Fruit fly (Drosophila melanogaster) whole organism, embryonic: ENCODE data around the gene ND-PDSW.
A peak's percentile ranks its signal among the peaks of the same experiment; 100 is the strongest.

ENCODE experiments used
- Atf-2 ChIP-seq: fragments of 200-800 bp; sonication (Bioruptor generic); optimal IDR thresholded peaks from 2 replicates; lab custom pipeline; 2016; ENCODE audit warnings: missing biosample characterization, missing genetic modification characterization
- Bdp1 ChIP-seq: fragments of 200-800 bp; sonication (Bioruptor generic); optimal IDR thresholded peaks from 3 replicates; lab custom pipeline; 2016; ENCODE audit warnings: missing biosample characterization, missing genetic modification characterization
- CG10366 ChIP-seq: fragments of 200-800 bp; sonication (Bioruptor generic); IDR thresholded peaks from 2 replicates; pipeline ENCODE4 v1.3.6; 2022; ENCODE audit warnings: missing biosample characterization, missing genetic modification characterization
- CG10543 ChIP-seq: fragments of 200-800 bp; sonication (Bioruptor generic); optimal IDR thresholded peaks from 3 replicates; lab custom pipeline; 2017; ENCODE audit warnings: missing biosample characterization, mild to moderate bottlenecking, missing genetic modification characterization, moderate library complexity
- CG11085 ChIP-seq: fragments of 200-800 bp; sonication (Bioruptor generic); IDR thresholded peaks from 2 replicates; pipeline ENCODE4 v1.3.6; 2022; ENCODE audit warnings: missing biosample characterization, missing genetic modification characterization
- CG12104 ChIP-seq: fragments of 200-800 bp; sonication (Bioruptor generic); optimal IDR thresholded peaks from 3 replicates; lab custom pipeline; 2016; ENCODE audit warnings: missing biosample characterization, missing genetic modification characterization
- CG13296 ChIP-seq: fragments of 200-800 bp; sonication (Bioruptor generic); optimal IDR thresholded peaks from 3 replicates; lab custom pipeline; 2018; ENCODE audit warnings: missing biosample characterization, mild to moderate bottlenecking, missing genetic modification characterization
- CG13775 ChIP-seq: fragments of 200-800 bp; sonication (Bioruptor generic); optimal IDR thresholded peaks from 3 replicates; lab custom pipeline; 2017; ENCODE audit warnings: missing biosample characterization, mild to moderate bottlenecking, missing genetic modification characterization
- CG1602 ChIP-seq: fragments of 200-800 bp; sonication (Bioruptor generic); optimal IDR thresholded peaks from 3 replicates; lab custom pipeline; 2016; ENCODE audit warnings: missing biosample characterization, missing genetic modification characterization
- CG17186 ChIP-seq: fragments of 200-800 bp; sonication (Bioruptor generic); optimal IDR thresholded peaks from 3 replicates; lab custom pipeline; 2017; ENCODE audit warnings: missing biosample characterization, missing genetic modification reagents, missing genetic modification characterization
- CG17912 ChIP-seq: fragments of 200-800 bp; sonication (Bioruptor generic); optimal IDR thresholded peaks from 2 replicates; lab custom pipeline; 2018; ENCODE audit warnings: missing biosample characterization, mild to moderate bottlenecking, missing genetic modification characterization
- CG18764 ChIP-seq: fragments of 200-800 bp; sonication (Bioruptor generic); optimal IDR thresholded peaks from 3 replicates; lab custom pipeline; 2016; ENCODE audit warnings: missing biosample characterization, missing genetic modification characterization
- CG2120 ChIP-seq: fragments of 200-800 bp; sonication (Bioruptor generic); optimal IDR thresholded peaks from 3 replicates; lab custom pipeline; 2016; ENCODE audit warnings: missing biosample characterization, missing genetic modification characterization
- CG32532 ChIP-seq: fragments of 200-800 bp; sonication (Bioruptor generic); IDR thresholded peaks from 2 replicates; pipeline ENCODE4 v1.3.6; 2022; ENCODE audit warnings: missing biosample characterization, missing genetic modification characterization
- CG34376 ChIP-seq: fragments of 200-800 bp; sonication (Bioruptor generic); optimal IDR thresholded peaks from 2 replicates; lab custom pipeline; 2018; ENCODE audit warnings: missing biosample characterization, mild to moderate bottlenecking, missing genetic modification characterization
- CG3847 ChIP-seq: fragments of 200-800 bp; sonication (Bioruptor generic); IDR thresholded peaks from 2 replicates; pipeline ENCODE4 v1.3.6; 2022; ENCODE audit warnings: missing biosample characterization, missing genetic modification characterization
- CG4404 ChIP-seq: fragments of 200-800 bp; sonication (Bioruptor generic); IDR thresholded peaks from 2 replicates; pipeline ENCODE4 v1.3.6; 2022; ENCODE audit warnings: missing biosample characterization, missing genetic modification characterization
- CG4424 ChIP-seq: fragments of 200-800 bp; sonication (Bioruptor generic); optimal IDR thresholded peaks from 3 replicates; lab custom pipeline; 2016; ENCODE audit warnings: missing biosample characterization, missing genetic modification characterization
- CG4820 ChIP-seq: fragments of 200-800 bp; sonication (Bioruptor generic); optimal IDR thresholded peaks from 3 replicates; lab custom pipeline; 2016; ENCODE audit warnings: missing biosample characterization, missing genetic modification characterization
- CG6689 ChIP-seq: fragments of 200-800 bp; sonication (Bioruptor generic); IDR thresholded peaks from 2 replicates; pipeline ENCODE4 v1.3.6; 2022; ENCODE audit warnings: missing biosample characterization, missing genetic modification characterization
- CG9215 ChIP-seq: fragments of 200-800 bp; sonication (Bioruptor generic); IDR thresholded peaks from 2 replicates; pipeline ENCODE4 v1.3.6; 2022; ENCODE audit warnings: missing biosample characterization, missing genetic modification characterization
- CG9727 ChIP-seq: fragments of 200-800 bp; sonication (Bioruptor generic); optimal IDR thresholded peaks from 3 replicates; lab custom pipeline; 2017; ENCODE audit warnings: missing biosample characterization, mild to moderate bottlenecking, missing genetic modification characterization
- CHES-1-like ChIP-seq: fragments of 200-800 bp; sonication (Bioruptor generic); optimal IDR thresholded peaks from 2 replicates; lab custom pipeline; 2016; ENCODE audit warnings: missing biosample characterization, missing genetic modification characterization
- Chrac-16 ChIP-seq: fragments of 200-800 bp; sonication (Bioruptor generic); optimal IDR thresholded peaks from 3 replicates; lab custom pipeline; 2016; ENCODE audit warnings: missing biosample characterization, missing genetic modification characterization
- D ChIP-seq, 2 experiments: fragments of 200-800 bp in 1 of 2; fragments of >200 bp in 1 of 2; sonication (Bioruptor generic) in 1 of 2; optimal IDR thresholded peaks; 2 replicates in 1 of 2; 3 replicates in 1 of 2; lab custom pipeline; 2017; ENCODE audit warnings: mild to moderate bottlenecking in 1 of 2, missing biosample characterization in 1 of 2, missing genetic modification characterization in 1 of 2, missing genetic modification reagents in 1 of 2
- HLHmδ ChIP-seq: fragments of 200-800 bp; sonication (Bioruptor generic); optimal IDR thresholded peaks from 2 replicates; lab custom pipeline; 2018; ENCODE audit warnings: missing biosample characterization, mild to moderate bottlenecking, missing genetic modification characterization, moderate library complexity
- Hmr ChIP-seq: fragments of 200-800 bp; sonication (Bioruptor generic); optimal IDR thresholded peaks from 3 replicates; lab custom pipeline; 2017; ENCODE audit warnings: mild to moderate bottlenecking, missing biosample characterization, missing genetic modification reagents, missing genetic modification characterization
- Hsf ChIP-seq: fragments of 200-800 bp; sonication (Bioruptor generic); optimal IDR thresholded peaks from 3 replicates; lab custom pipeline; 2016; ENCODE audit warnings: missing biosample characterization, missing genetic modification characterization
- Mad ChIP-seq: fragments of 200-800 bp; sonication (Bioruptor generic); optimal IDR thresholded peaks from 2 replicates; lab custom pipeline; 2016; ENCODE audit warnings: missing biosample characterization, missing genetic modification characterization
- Mrtf ChIP-seq: fragments of 200-800 bp; sonication (Bioruptor generic); IDR thresholded peaks from 3 replicates; pipeline ENCODE4 v1.3.6; 2022; ENCODE audit warnings: missing biosample characterization, missing genetic modification characterization
- Nf-YB ChIP-seq: fragments of 200-800 bp; sonication (Bioruptor generic); optimal IDR thresholded peaks from 3 replicates; lab custom pipeline; 2019; ENCODE audit warnings: missing biosample characterization, mild to moderate bottlenecking, missing genetic modification characterization, moderate library complexity
- al ChIP-seq: fragments of 200-800 bp; sonication (Bioruptor generic); IDR thresholded peaks from 2 replicates; pipeline ENCODE4 v1.3.6; 2022; ENCODE audit warnings: missing biosample characterization, missing genetic modification characterization
- chif ChIP-seq, 2 experiments: fragments of 200-800 bp; sonication (Bioruptor generic); optimal IDR thresholded peaks; 3 replicates each; lab custom pipeline; 2016; ENCODE audit warnings: missing biosample characterization in 2 of 2, missing genetic modification characterization in 2 of 2
- chn ChIP-seq: fragments of 200-800 bp; sonication (Bioruptor generic); optimal IDR thresholded peaks from 2 replicates; lab custom pipeline; 2016; ENCODE audit warnings: missing biosample characterization, missing genetic modification characterization
- dati ChIP-seq: fragments of 200-800 bp; sonication (Bioruptor generic); IDR thresholded peaks from 2 replicates; pipeline ENCODE4 v1.3.6; 2022; ENCODE audit warnings: missing biosample characterization, missing genetic modification characterization
- dpn ChIP-seq, 2 experiments: fragments of 200-800 bp; sonication (Bioruptor generic); optimal IDR thresholded peaks; 3 replicates each; lab custom pipeline; 2016; ENCODE audit warnings: missing biosample characterization in 2 of 2, missing genetic modification characterization in 2 of 2
- dysf ChIP-seq: fragments of 200-800 bp; sonication (Bioruptor generic); IDR thresholded peaks from 3 replicates; pipeline ENCODE4 v1.3.6; 2022; ENCODE audit warnings: missing biosample characterization, missing genetic modification characterization
- esg ChIP-seq: fragments of 200-800 bp; sonication (Bioruptor generic); conservative IDR thresholded peaks from 2 replicates; pipeline ENCODE4 v1.3.6; 2022; ENCODE audit warnings: missing biosample characterization, missing genetic modification characterization
- fd102C ChIP-seq: fragments of 200-800 bp; sonication (Bioruptor generic); optimal IDR thresholded peaks from 2 replicates; lab custom pipeline; 2018; ENCODE audit warnings: missing biosample characterization, mild to moderate bottlenecking, missing genetic modification characterization, moderate library complexity
- fd3F ChIP-seq: fragments of 200-800 bp; sonication (Bioruptor generic); optimal IDR thresholded peaks from 2 replicates; lab custom pipeline; 2018; ENCODE audit warnings: missing biosample characterization, mild to moderate bottlenecking, missing genetic modification characterization, moderate library complexity
- fu2 ChIP-seq: fragments of 200-800 bp; sonication (Bioruptor generic); optimal IDR thresholded peaks from 2 replicates; lab custom pipeline; 2016; ENCODE audit warnings: missing biosample characterization, missing genetic modification characterization
- gcm2 ChIP-seq: fragments of 200-800 bp; sonication (Bioruptor generic); optimal IDR thresholded peaks from 2 replicates; lab custom pipeline; 2016; ENCODE audit warnings: missing biosample characterization, missing genetic modification characterization
- insv ChIP-seq, 2 experiments: fragments of 200-800 bp; sonication (Bioruptor generic); optimal IDR thresholded peaks; 3 replicates each; lab custom pipeline; 2016 to 2018; ENCODE audit warnings: missing biosample characterization in 2 of 2, missing genetic modification characterization in 2 of 2
- lmd ChIP-seq: fragments of 200-800 bp; sonication (Bioruptor generic); IDR thresholded peaks from 2 replicates; pipeline ENCODE4 v1.3.6; 2022; ENCODE audit warnings: missing biosample characterization, missing genetic modification characterization
- phol ChIP-seq: fragments of 200-800 bp; sonication (Bioruptor generic); optimal IDR thresholded peaks from 3 replicates; lab custom pipeline; 2018; ENCODE audit warnings: missing biosample characterization, mild to moderate bottlenecking, missing genetic modification characterization, moderate library complexity
- pita ChIP-seq: fragments of 200-800 bp; sonication (Bioruptor generic); optimal IDR thresholded peaks from 2 replicates; lab custom pipeline; 2017; ENCODE audit warnings: missing biosample characterization, mild to moderate bottlenecking, missing genetic modification characterization
- psq ChIP-seq: fragments of 200-800 bp; sonication (Bioruptor generic); optimal IDR thresholded peaks from 2 replicates; lab custom pipeline; 2017; ENCODE audit warnings: missing biosample characterization, missing genetic modification characterization
- pzg ChIP-seq: fragments of 200-800 bp; sonication (Bioruptor generic); optimal IDR thresholded peaks from 3 replicates; lab custom pipeline; 2018; ENCODE audit warnings: missing biosample characterization, mild to moderate bottlenecking, missing genetic modification characterization, moderate library complexity
- rib ChIP-seq: fragments of 200-800 bp; sonication (Bioruptor generic); IDR thresholded peaks from 2 replicates; pipeline ENCODE4 v1.3.6; 2022; ENCODE audit warnings: missing biosample characterization, missing genetic modification characterization
- slbo ChIP-seq: fragments of 200-800 bp; sonication (Bioruptor generic); IDR thresholded peaks from 2 replicates; pipeline ENCODE4 v1.3.6; 2022; ENCODE audit warnings: missing biosample characterization, missing genetic modification characterization
- tgo ChIP-seq: fragments of 200-800 bp; sonication (Bioruptor generic); IDR thresholded peaks from 3 replicates; pipeline ENCODE4 v1.3.6; 2022; ENCODE audit warnings: missing biosample characterization, missing genetic modification characterization

The ND-PDSW gene

dm6 chr2L:3457007-3457406, 8.9 kb upstream of the ND-PDSW start, which contains the start of the genes Cog3 and Sec5 (continued):
- peak; percentile 77 for TF ChIP-seq CG32532 (GFP tag; lab: Robert Waterston, UW)
- peak; percentile 53; the same call in 1 of the 3 replicates for TF ChIP-seq tgo (GFP tag; lab: Robert Waterston, UW)
- TF ChIP-seq Mad (GFP tag; lab: Kevin White, UChicago): peak; percentile 80
- TF ChIP-seq al (GFP tag; lab: Robert Waterston, UW): peak; percentile 73
- peak; percentile 58 for TF ChIP-seq fu2 (GFP tag; lab: Kevin White, UChicago)
- no peak for TF ChIP-seq Nf-YB (GFP tag; lab: Kevin White, UChicago)
- peak; percentile 47 to 52 for TF ChIP-seq chif (GFP tag; optimal IDR thresholded peaks at IDR 0.05; lab: Kevin White, UChicago)
- TF ChIP-seq CG4404 (GFP tag; lab: Robert Waterston, UW): peak; percentile 56; the same call in 1 of the 2 replicates
- peak; percentile 27; the same call in 1 of the 2 replicates for TF ChIP-seq esg (GFP tag; lab: Robert Waterston, UW)
- no peak for TF ChIP-seq HLHmδ (GFP tag; lab: Kevin White, UChicago)
- peak; percentile 57 for TF ChIP-seq CHES-1-like (GFP tag; lab: Kevin White, UChicago)
- TF ChIP-seq fd102C (GFP tag; lab: Kevin White, UChicago): no peak
- TF ChIP-seq CG10543 (GFP tag; lab: Kevin White, UChicago): peak; percentile 80
- TF ChIP-seq lmd (GFP tag; lab: Robert Waterston, UW): peak; percentile 71
- 0 out of 2 replicates have a peak, but pooled peaks have one; percentile 21 for TF ChIP-seq CG10366 (GFP tag; lab: Robert Waterston, UW)
- TF ChIP-seq CG2120 (GFP tag; lab: Kevin White, UChicago): peak; percentile 90
- peak; percentile 76 for TF ChIP-seq CG9215
- peak; percentile 58 for TF ChIP-seq CG12104 (GFP tag; lab: Kevin White, UChicago)
- peak; percentile 31; the same call in 1 of the 2 replicates for TF ChIP-seq CG6689 (GFP tag; lab: Robert Waterston, UW)
- peak; percentile 45 to 52 for TF ChIP-seq dpn (GFP tag; optimal IDR thresholded peaks at IDR 0.05; lab: Kevin White, UChicago)
- no peak for TF ChIP-seq pita
- TF ChIP-seq D (optimal IDR thresholded peaks at IDR 0.05; lab: Kevin White, UChicago): no peak
- peak; percentile 74 for TF ChIP-seq D (GFP tag; optimal IDR thresholded peaks at IDR 0.05; lab: Kevin White, UChicago)
- TF ChIP-seq gcm2: no peak
- peak; percentile 60 for TF ChIP-seq CG17186 (GFP tag; lab: Kevin White, UChicago)
- TF ChIP-seq rib: peak; percentile 60
- peak; percentile 36; the same call in 1 of the 3 replicates for TF ChIP-seq Mrtf
- TF ChIP-seq CG18764: no peak
- 0 out of 2 replicates have a peak, but pooled peaks have one; percentile 32 for TF ChIP-seq CG11085
- TF ChIP-seq chn (GFP tag; lab: Kevin White, UChicago): peak; percentile 47
- TF ChIP-seq pzg (GFP tag; lab: Kevin White, UChicago): peak; percentile 56
- peak; percentile 34 for TF ChIP-seq CG1602
- TF ChIP-seq CG4424 (GFP tag; lab: Kevin White, UChicago): peak; percentile 70
- TF ChIP-seq phol: peak; percentile 87
- peak; percentile 71; the same call in 2 of the 3 replicates for TF ChIP-seq dysf (GFP tag; lab: Robert Waterston, UW)
- peak; percentile 51 for TF ChIP-seq CG9727
- no peak for TF ChIP-seq CG13296 (GFP tag; lab: Kevin White, UChicago)
- peak; percentile 85 for TF ChIP-seq CG3847 (GFP tag; lab: Robert Waterston, UW)
- peak; percentile 11 for TF ChIP-seq Atf-2 (GFP tag; lab: Kevin White, UChicago)
- TF ChIP-seq slbo (GFP tag; lab: Robert Waterston, UW): peak; percentile 78
- peak; percentile 34 for TF ChIP-seq fd3F
- TF ChIP-seq dati (GFP tag; lab: Robert Waterston, UW): no peak
- TF ChIP-seq CG17912 (GFP tag; lab: Kevin White, UChicago): peak; percentile 36
- TF ChIP-seq Bdp1: peak; percentile 67
- TF ChIP-seq Hmr (GFP tag; lab: Kevin White, UChicago): no peak
- peak; percentile 61 for TF ChIP-seq Chrac-16 (GFP tag; lab: Kevin White, UChicago)
- TF ChIP-seq Hsf: peak; percentile 19
- peak; percentile 14 for TF ChIP-seq psq (GFP tag; lab: Kevin White, UChicago)
- peak; percentile 27 for TF ChIP-seq CG4820
- peak; percentile 67 for TF ChIP-seq CG13775 (GFP tag; lab: Kevin White, UChicago)
- peak; percentile 65 for TF ChIP-seq CG34376 (GFP tag; lab: Kevin White, UChicago)
- TF ChIP-seq insv (GFP tag; optimal IDR thresholded peaks at IDR 0.05; lab: Kevin White, UChicago): peak in 1 of 2 experiments; percentile 28
